Fruit fly (Drosophila melanogaster) whole organism, pupa: ENCODE data around the gene CG4842.

Source experiments
- CG10348 ChIP-seq: fragments of 200-800 bp; sonication (Bioruptor generic); IDR thresholded peaks from 2 replicates; pipeline ENCODE4 v1.3.6; 2022; ENCODE audit warnings: missing biosample characterization, missing genetic modification characterization
- CG12605 ChIP-seq: fragments of 200-800 bp; sonication (Bioruptor generic); IDR thresholded peaks from 2 replicates; pipeline ENCODE4 v1.3.6; 2022; ENCODE audit warnings: missing biosample characterization, missing genetic modification characterization
- CG13204 ChIP-seq: fragments of 200-800 bp; sonication (Bioruptor generic); optimal IDR thresholded peaks from 2 replicates; lab custom pipeline; 2018; ENCODE audit warnings: missing biosample characterization, mild to moderate bottlenecking, missing genetic modification characterization, moderate library complexity
- CG14655 ChIP-seq: fragments of 200-800 bp; sonication (Bioruptor generic); optimal IDR thresholded peaks from 3 replicates; lab custom pipeline; 2017; ENCODE audit warnings: mild to moderate bottlenecking, missing biosample characterization, missing genetic modification reagents, missing genetic modification characterization
- CG17806 ChIP-seq: fragments of 200-800 bp; sonication (Bioruptor generic); optimal IDR thresholded peaks from 2 replicates; lab custom pipeline; 2018; ENCODE audit warnings: missing biosample characterization, mild to moderate bottlenecking, missing genetic modification characterization, moderate library complexity
- CG4496 ChIP-seq: fragments of 200-800 bp; sonication (Bioruptor generic); IDR thresholded peaks from 3 replicates; pipeline ENCODE4 v1.3.6; 2022; ENCODE audit warnings: missing biosample characterization, missing genetic modification characterization
- CG8301 ChIP-seq: fragments of 200-800 bp; sonication (Bioruptor generic); optimal IDR thresholded peaks from 2 replicates; lab custom pipeline; 2018; ENCODE audit warnings: missing biosample characterization, mild to moderate bottlenecking, missing genetic modification characterization
- CG9948 ChIP-seq: fragments of 200-800 bp; sonication (Bioruptor generic); optimal IDR thresholded peaks from 2 replicates; lab custom pipeline; 2018; ENCODE audit warnings: missing biosample characterization, mild to moderate bottlenecking, missing genetic modification characterization, moderate library complexity
- EcR ChIP-seq: fragments of 200-800 bp; sonication (Bioruptor generic); optimal IDR thresholded peaks from 3 replicates; lab custom pipeline; 2019; ENCODE audit warnings: missing biosample characterization, missing genetic modification characterization, mild to moderate bottlenecking, moderate library complexity, missing genetic modification reagents
- Ets98B ChIP-seq: fragments of 200-800 bp; sonication (Bioruptor generic); IDR thresholded peaks from 2 replicates; pipeline ENCODE4 v1.3.6; 2022; ENCODE audit warnings: missing biosample characterization, missing genetic modification characterization
- Snoo ChIP-seq: fragments of 200-800 bp; sonication (Bioruptor generic); optimal IDR thresholded peaks from 3 replicates; lab custom pipeline; 2017; ENCODE audit warnings: missing biosample characterization, mild to moderate bottlenecking, missing genetic modification characterization, inconsistent platforms
- fd96Ca ChIP-seq: fragments of 200-800 bp; sonication (Bioruptor generic); IDR thresholded peaks from 3 replicates; pipeline ENCODE4 v1.3.6; 2022; ENCODE audit warnings: missing biosample characterization, missing genetic modification characterization
- rn ChIP-seq: fragments of 200-800 bp; sonication (Bioruptor generic); IDR thresholded peaks from 2 replicates; pipeline ENCODE4 v1.3.6; 2022; ENCODE audit warnings: missing biosample characterization, missing genetic modification characterization

DNA sequence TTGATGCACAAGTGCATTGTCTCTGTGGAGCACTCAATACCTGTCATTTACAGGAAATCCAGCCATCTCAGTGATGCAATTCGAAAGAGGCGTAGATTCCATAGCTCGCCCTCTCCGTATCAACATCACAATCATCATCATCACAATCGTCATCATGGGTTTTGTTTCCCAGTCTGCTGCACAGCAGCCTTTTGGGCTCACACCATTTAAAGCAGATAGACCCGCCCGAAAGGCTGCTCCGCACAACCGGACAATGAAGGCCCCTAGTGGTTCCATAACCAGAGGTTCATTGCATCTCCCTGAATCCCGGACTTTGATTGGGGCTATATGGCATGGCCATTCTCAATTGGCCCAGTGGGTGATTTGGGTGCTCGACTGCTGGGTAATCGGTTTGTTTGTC is 33.3 kb upstream of the CG4842 start:
- no peak for TF ChIP-seq CG17806
- TF ChIP-seq CG9948 (tag; lab: Kevin White, UChicago): no peak
- TF ChIP-seq Ets98B (GFP tag; lab: Robert Waterston, UW): no peak
- TF ChIP-seq fd96Ca (GFP tag; lab: Robert Waterston, UW): 0 out of 3 replicates have a peak, but pooled peaks have one; percentile 15
- TF ChIP-seq EcR (GFP tag; lab: Kevin White, UChicago): peak; percentile 25
- TF ChIP-seq CG12605 (GFP tag; lab: Robert Waterston, UW): no peak
- TF ChIP-seq rn (GFP tag; lab: Robert Waterston, UW): no peak
- no peak for TF ChIP-seq CG8301 (tag; lab: Kevin White, UChicago)
- no peak for TF ChIP-seq Snoo
- TF ChIP-seq CG13204 (GFP tag; lab: Kevin White, UChicago): no peak
- TF ChIP-seq CG4496: peak; percentile 69; the same call in 2 of the 3 replicates
- TF ChIP-seq CG14655: no peak
- no peak for TF ChIP-seq CG10348
